Worm (Caenorhabditis elegans): Measurements from ENCODE around the gene tag-267.
"Not testable (repeated sequence)": the region's sequence is repeated elsewhere in the genome, so short reads cannot be mapped to it uniquely, and the experiment has no call there.

The tag-267 gene

DNA sequence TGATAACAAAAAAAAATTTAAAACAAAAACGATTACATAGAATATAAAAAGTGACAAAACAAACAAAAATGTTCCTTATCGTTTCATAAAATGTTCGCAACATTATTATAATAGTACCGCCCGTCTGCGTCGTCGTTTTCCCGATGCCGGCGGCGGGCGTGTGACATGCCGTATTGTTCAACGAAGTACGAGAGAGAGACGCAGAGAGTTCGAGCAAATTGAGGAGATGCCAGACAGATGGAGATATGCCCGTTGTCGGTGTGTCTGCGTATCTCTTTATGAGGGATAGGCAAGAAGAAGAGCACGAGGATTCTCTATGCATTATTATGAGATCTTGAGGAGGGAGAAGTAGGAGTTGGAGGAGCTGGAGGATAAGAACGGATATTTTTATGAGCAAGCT lies 16.8 kb upstream of the tag-267 start (continued):
- no peak for TF ChIP-seq F10B5.3 (tag; optimal IDR thresholded peaks at IDR 0.05)
- TF ChIP-seq daf-12 (tag; optimal IDR thresholded peaks at IDR 0.05): no peak

DNA sequence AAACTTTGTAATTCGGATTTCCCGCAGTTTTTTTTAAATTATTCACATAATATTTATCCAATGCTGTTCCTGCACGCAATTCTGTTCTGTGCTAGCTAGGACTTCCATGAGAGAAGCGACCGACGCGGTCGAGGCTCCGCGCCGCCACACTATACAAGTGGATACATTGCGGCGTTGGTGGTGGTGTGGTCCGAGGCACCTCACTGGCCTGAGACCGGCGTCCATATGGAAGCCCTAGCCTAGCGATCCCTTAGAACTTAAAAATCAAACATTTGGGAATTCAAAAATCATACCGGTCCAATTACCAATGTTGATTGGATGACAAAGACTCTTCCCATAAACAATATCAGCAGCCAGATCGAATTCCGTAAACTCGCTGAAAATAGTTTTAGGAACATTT lies 14.5 kb upstream of the tag-267 start:
- TF ChIP-seq saeg-2 (GFP tag; IDR thresholded peaks at IDR 0.05): no peak
- peak; percentile 56 for TF ChIP-seq aha-1 (tag)
- no peak for TF ChIP-seq zip-2 (tag; optimal IDR thresholded peaks at IDR 0.05)

DNA sequence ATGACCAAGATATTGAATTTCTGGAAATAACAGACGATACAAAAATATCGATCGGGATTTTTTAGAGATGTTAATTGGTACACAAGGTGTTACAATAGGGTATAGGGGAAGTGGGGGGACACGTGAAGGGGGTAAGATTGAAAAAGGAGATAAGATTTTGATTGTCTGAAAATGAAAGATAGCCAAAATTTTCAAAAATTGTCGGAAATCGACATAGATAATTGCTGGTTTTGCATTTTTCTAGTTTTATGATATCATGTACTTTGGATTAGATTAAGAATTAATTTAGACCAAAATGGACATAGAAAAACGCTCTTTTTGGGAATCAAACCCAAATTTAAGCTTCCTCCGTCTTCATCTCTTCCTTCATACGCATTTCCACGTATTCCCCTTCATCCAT lies 12.8 kb upstream of the tag-267 start, which contains the start of gene T19C3.5:
Gene T19C3.5 (minus strand): TSS at position 101 of the 400 bp plus-strand sequence.
- TF ChIP-seq dmd-6 (GFP tag; IDR thresholded peaks at IDR 0.05) (no peak), D1046.2 (GFP tag; IDR thresholded peaks at IDR 0.05) (no peak), egl-27 (tag; optimal IDR thresholded peaks at IDR 0.05) (no peak), nhr-11 (tag; optimal IDR thresholded peaks at IDR 0.05) (no peak), Y75B8A.6 (GFP tag; IDR thresholded peaks at IDR 0.05) (no peak), cey-2 (tag; optimal IDR thresholded peaks at IDR 0.05; ENCODE audit: borderline replicate concordance, insufficient read depth) (no peak), nhr-76 (tag; optimal IDR thresholded peaks at IDR 0.05) (no peak), nhr-6 (tag; optimal IDR thresholded peaks at IDR 0.05) (no peak), spr-1 (tag; optimal IDR thresholded peaks at IDR 0.05) (no peak), ceh-44 (GFP tag; IDR thresholded peaks at IDR 0.05) (no peak), F26F4.8 (GFP tag; conservative IDR thresholded peaks at IDR 0.05) (no peak), set-16 (GFP tag; IDR thresholded peaks at IDR 0.05) (no peak), dpl-1 (GFP tag; optimal IDR thresholded peaks at IDR 0.05) (no peak), nhr-111 (GFP tag; optimal IDR thresholded peaks at IDR 0.05) (no peak), ces-1 (GFP tag; optimal IDR thresholded peaks at IDR 0.05) (no peak)

DNA sequence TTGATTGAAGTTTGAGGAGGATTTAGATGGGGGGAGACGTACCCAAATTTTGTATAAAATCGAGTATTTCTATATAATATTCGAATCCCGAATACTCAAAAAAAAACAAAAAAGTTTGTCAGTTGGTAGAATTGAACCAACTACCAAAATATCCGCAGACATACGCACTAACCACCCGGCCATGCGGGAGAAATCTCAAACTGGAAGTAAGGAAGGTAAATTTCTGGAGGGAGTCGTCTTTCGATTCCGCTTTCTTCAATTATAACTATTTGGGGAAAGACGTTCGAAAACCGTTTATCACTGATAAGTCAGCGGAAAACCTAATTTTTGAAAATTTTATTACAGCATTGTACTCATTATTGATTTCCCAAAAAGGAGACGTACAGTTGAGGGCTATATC lies 11.6 kb upstream of the tag-267 start:
- TF ChIP-seq pha-4 (GFP tag; IDR thresholded peaks at IDR 0.05) (peak; percentile 61; the same call in 1 of the 2 replicates), lim-7 (GFP tag; IDR thresholded peaks at IDR 0.05) (peak; percentile 71), D1046.2 (GFP tag; IDR thresholded peaks at IDR 0.05) (peak; percentile 63; the same call in 1 of the 2 replicates), lin-38 (GFP tag; IDR thresholded peaks at IDR 0.05) (peak; percentile 66), Y105C5A.15 (GFP tag; IDR thresholded peaks at IDR 0.05) (0 out of 2 replicates have a peak, but pooled peaks have one; percentile 58), snpc-1.2 (GFP tag; IDR thresholded peaks at IDR 0.05) (peak; percentile 63), vab-7 (GFP tag; IDR thresholded peaks at IDR 0.05) (peak; percentile 59; the same call in 1 of the 2 replicates), dmd-8 (GFP tag; IDR thresholded peaks at IDR 0.05) (peak; percentile 76), mes-2 (tag; optimal IDR thresholded peaks at IDR 0.05; ENCODE audit: poor library complexity, severe bottlenecking) (peak; percentile 31), arid-1 (GFP tag; conservative IDR thresholded peaks at IDR 0.05) (peak; percentile 66; the same call in 1 of the 2 replicates), F44E2.7 (GFP tag; IDR thresholded peaks at IDR 0.05) (0 out of 2 replicates have a peak, but pooled peaks have one; percentile 57), hmg-1.1 (GFP tag; IDR thresholded peaks at IDR 0.05) (peak; percentile 48; the same call in 1 of the 2 replicates), egl-43 (GFP tag; IDR thresholded peaks at IDR 0.05) (peak; percentile 72), T26A8.4 (GFP tag; IDR thresholded peaks at IDR 0.05) (0 out of 2 replicates have a peak, but pooled peaks have one; percentile 36), Y48G9A.11 (GFP tag; IDR thresholded peaks at IDR 0.05) (peak; percentile 57; the same call in 1 of the 2 replicates), F26F4.8 (GFP tag; conservative IDR thresholded peaks at IDR 0.05) (0 out of 2 replicates have a peak, but pooled peaks have one; percentile 69), ceh-20 (GFP tag; IDR thresholded peaks at IDR 0.05) (0 out of 2 replicates have a peak, but pooled peaks have one; percentile 25), tra-1 (GFP tag; IDR thresholded peaks at IDR 0.05) (0 out of 2 replicates have a peak, but pooled peaks have one; percentile 45)
- TF ChIP-seq pha-4 (tag; optimal IDR thresholded peaks at IDR 0.05): not testable (repeated sequence)
